Fruit fly (Drosophila melanogaster) whole organism, pupa: Measurements from ENCODE around the gene Srlp.

Experiments
- CG10348 ChIP-seq: fragments of 200-800 bp; sonication (Bioruptor generic); IDR thresholded peaks from 2 replicates; pipeline ENCODE4 v1.3.6; 2022; ENCODE audit warnings: missing biosample characterization, missing genetic modification characterization
- CG12605 ChIP-seq: fragments of 200-800 bp; sonication (Bioruptor generic); IDR thresholded peaks from 2 replicates; pipeline ENCODE4 v1.3.6; 2022; ENCODE audit warnings: missing biosample characterization, missing genetic modification characterization
- CG13204 ChIP-seq: fragments of 200-800 bp; sonication (Bioruptor generic); optimal IDR thresholded peaks from 2 replicates; lab custom pipeline; 2018; ENCODE audit warnings: missing biosample characterization, mild to moderate bottlenecking, missing genetic modification characterization, moderate library complexity
- CG14655 ChIP-seq: fragments of 200-800 bp; sonication (Bioruptor generic); optimal IDR thresholded peaks from 3 replicates; lab custom pipeline; 2017; ENCODE audit warnings: mild to moderate bottlenecking, missing biosample characterization, missing genetic modification reagents, missing genetic modification characterization
- CG15710 ChIP-seq: fragments of 200-800 bp; sonication (Bioruptor generic); optimal IDR thresholded peaks from 2 replicates; lab custom pipeline; 2018; ENCODE audit warnings: missing biosample characterization, mild to moderate bottlenecking, missing genetic modification characterization, moderate library complexity
- CG17806 ChIP-seq: fragments of 200-800 bp; sonication (Bioruptor generic); optimal IDR thresholded peaks from 2 replicates; lab custom pipeline; 2018; ENCODE audit warnings: missing biosample characterization, mild to moderate bottlenecking, missing genetic modification characterization, moderate library complexity
- CG32121 ChIP-seq: fragments of 200-800 bp; sonication (Bioruptor generic); IDR thresholded peaks from 2 replicates; pipeline ENCODE4 v1.3.6; 2022; ENCODE audit warnings: missing biosample characterization, missing genetic modification characterization
- CG34367 ChIP-seq: fragments of 200-800 bp; sonication (Bioruptor generic); optimal IDR thresholded peaks from 2 replicates; lab custom pipeline; 2018; ENCODE audit warnings: missing biosample characterization, mild to moderate bottlenecking, missing genetic modification characterization
- CG4496 ChIP-seq: fragments of 200-800 bp; sonication (Bioruptor generic); IDR thresholded peaks from 3 replicates; pipeline ENCODE4 v1.3.6; 2022; ENCODE audit warnings: missing biosample characterization, missing genetic modification characterization
- CG8159 ChIP-seq: fragments of 200-800 bp; sonication (Bioruptor generic); optimal IDR thresholded peaks from 3 replicates; lab custom pipeline; 2018; ENCODE audit warnings: missing biosample characterization, mild to moderate bottlenecking, missing genetic modification characterization, moderate library complexity
- CG8301 ChIP-seq: fragments of 200-800 bp; sonication (Bioruptor generic); optimal IDR thresholded peaks from 2 replicates; lab custom pipeline; 2018; ENCODE audit warnings: missing biosample characterization, mild to moderate bottlenecking, missing genetic modification characterization
- CG9948 ChIP-seq: fragments of 200-800 bp; sonication (Bioruptor generic); optimal IDR thresholded peaks from 2 replicates; lab custom pipeline; 2018; ENCODE audit warnings: missing biosample characterization, mild to moderate bottlenecking, missing genetic modification characterization, moderate library complexity
- D1 ChIP-seq: fragments of 200-800 bp; sonication (Bioruptor generic); optimal IDR thresholded peaks from 2 replicates; lab custom pipeline; 2018; ENCODE audit warnings: missing biosample characterization, mild to moderate bottlenecking, missing genetic modification characterization, moderate library complexity
- EcR ChIP-seq: fragments of 200-800 bp; sonication (Bioruptor generic); optimal IDR thresholded peaks from 3 replicates; lab custom pipeline; 2019; ENCODE audit warnings: missing biosample characterization, missing genetic modification characterization, mild to moderate bottlenecking, moderate library complexity, missing genetic modification reagents
- Ets98B ChIP-seq: fragments of 200-800 bp; sonication (Bioruptor generic); IDR thresholded peaks from 2 replicates; pipeline ENCODE4 v1.3.6; 2022; ENCODE audit warnings: missing biosample characterization, missing genetic modification characterization
- Pif1A ChIP-seq: fragments of 200-800 bp; sonication (Bioruptor generic); optimal IDR thresholded peaks from 3 replicates; lab custom pipeline; 2016; ENCODE audit warnings: missing biosample characterization, missing genetic modification characterization
- Pif1B ChIP-seq: fragments of 200-800 bp; sonication (Bioruptor generic); optimal IDR thresholded peaks from 3 replicates; lab custom pipeline; 2016; ENCODE audit warnings: missing biosample characterization, missing genetic modification characterization
- Snoo ChIP-seq: fragments of 200-800 bp; sonication (Bioruptor generic); optimal IDR thresholded peaks from 3 replicates; lab custom pipeline; 2017; ENCODE audit warnings: missing biosample characterization, mild to moderate bottlenecking, missing genetic modification characterization, inconsistent platforms
- fd96Ca ChIP-seq: fragments of 200-800 bp; sonication (Bioruptor generic); IDR thresholded peaks from 3 replicates; pipeline ENCODE4 v1.3.6; 2022; ENCODE audit warnings: missing biosample characterization, missing genetic modification characterization
- gl ChIP-seq: fragments of 200-800 bp; sonication (Bioruptor generic); optimal IDR thresholded peaks from 2 replicates; lab custom pipeline; 2018; ENCODE audit warnings: missing biosample characterization, mild to moderate bottlenecking, missing genetic modification characterization
- rn ChIP-seq: fragments of 200-800 bp; sonication (Bioruptor generic); IDR thresholded peaks from 2 replicates; pipeline ENCODE4 v1.3.6; 2022; ENCODE audit warnings: missing biosample characterization, missing genetic modification characterization

Gene Srlp

DNA sequence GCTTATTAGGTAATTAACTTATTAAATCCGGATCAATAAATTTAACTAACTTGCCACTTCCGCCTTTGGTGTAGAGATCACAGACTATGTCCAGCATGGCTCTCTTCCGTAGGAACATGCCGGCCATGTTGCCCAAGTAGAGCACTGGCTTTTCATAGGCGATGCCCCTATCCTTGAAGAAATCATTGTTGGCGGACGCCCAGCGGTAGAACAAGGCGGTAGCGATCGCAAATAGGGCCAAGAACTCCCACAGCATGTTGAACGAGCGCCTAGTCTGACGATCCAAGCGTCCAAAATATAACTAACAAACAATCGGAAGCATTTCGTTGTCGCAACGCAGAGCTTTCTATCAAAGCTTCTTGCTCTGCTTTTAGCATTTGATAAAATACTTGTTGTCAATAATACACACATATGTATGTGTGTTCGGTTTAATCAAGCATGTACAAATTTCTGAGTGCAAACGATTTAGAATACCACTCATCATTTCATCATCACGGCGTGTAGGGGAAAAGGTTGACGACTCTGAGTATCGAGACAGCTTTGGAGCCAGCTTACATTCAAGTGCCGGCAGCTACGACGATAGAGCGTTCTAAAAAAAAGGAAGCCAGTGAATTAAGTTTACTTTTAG is 35.2 kb upstream of the Srlp start, which contains the start of gene Cyp9f3:
Gene Cyp9f3 (minus strand): TSS at position 310 of the 628 bp plus-strand sequence.
- no peak for TF ChIP-seq CG15710 (tag; lab: Kevin White, UChicago)
- TF ChIP-seq gl, result no peak
- no peak for TF ChIP-seq rn (GFP tag; lab: Robert Waterston, UW)
- no peak for TF ChIP-seq CG4496 (GFP tag; lab: Robert Waterston, UW)
- TF ChIP-seq Snoo (tag; lab: Kevin White, UChicago), result no peak
- TF ChIP-seq Pif1B, result no peak
- no peak for TF ChIP-seq CG13204 (GFP tag; lab: Kevin White, UChicago)
- no peak for TF ChIP-seq Pif1A (GFP tag; lab: Kevin White, UChicago)
- no peak for TF ChIP-seq CG17806 (tag; lab: Kevin White, UChicago)
- no peak for TF ChIP-seq D1
- TF ChIP-seq CG32121 (GFP tag; lab: Robert Waterston, UW), result no peak
- TF ChIP-seq Ets98B (GFP tag; lab: Robert Waterston, UW), result no peak
- TF ChIP-seq CG10348 (GFP tag; lab: Robert Waterston, UW), result no peak
- TF ChIP-seq CG14655 (GFP tag; lab: Kevin White, UChicago), result no peak
- no peak for TF ChIP-seq CG9948 (tag; lab: Kevin White, UChicago)
- TF ChIP-seq, all 21 proteins: peak for 0

DNA sequence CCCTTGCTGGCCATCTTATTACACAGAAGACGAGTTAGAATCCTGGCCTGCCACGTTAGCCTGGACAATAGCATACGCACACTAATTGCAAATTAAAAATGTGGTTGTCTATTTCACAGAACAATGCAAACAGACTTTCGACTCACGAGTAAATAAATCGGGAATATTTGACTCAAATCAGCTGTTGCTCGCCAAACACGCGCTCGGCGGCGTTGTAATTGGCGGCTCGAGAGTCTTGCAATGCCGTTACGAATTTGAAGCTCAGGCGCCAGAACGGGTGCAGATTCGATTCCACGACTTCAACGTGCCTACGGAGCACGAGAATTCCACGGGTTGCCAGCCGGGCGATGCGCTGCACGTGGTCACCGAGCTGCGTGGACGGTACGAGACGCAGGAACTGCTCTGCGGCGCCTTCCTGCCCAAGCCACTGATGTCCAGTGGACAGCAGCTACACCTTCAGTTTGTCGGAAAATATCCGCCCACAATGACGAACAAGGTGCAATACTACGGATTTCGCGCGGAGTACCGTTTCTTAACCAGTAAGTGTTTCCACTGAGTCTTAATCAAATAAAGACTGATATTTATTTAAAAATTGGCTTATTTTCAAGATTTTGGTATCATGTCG is 32.1 kb upstream of the Srlp start, which contains the start of gene DNAlig3:
Gene DNAlig3 (minus strand): TSS at position 168 of the 625 bp plus-strand sequence.
- TF ChIP-seq CG8159 (tag; lab: Kevin White, UChicago), result no peak
- TF ChIP-seq CG12605 (GFP tag; lab: Robert Waterston, UW), result peak; percentile 35; the same call in 1 of the 2 replicates

dm6 chr3R:12402935-12403334 is 31.0 kb upstream of the Srlp start:
- TF ChIP-seq fd96Ca (GFP tag; lab: Robert Waterston, UW), result peak; percentile 84
- TF ChIP-seq CG32121 (GFP tag; lab: Robert Waterston, UW), result peak; percentile 93
- TF ChIP-seq CG8159 (tag; lab: Kevin White, UChicago), result peak; percentile 100
- peak; percentile 96 for TF ChIP-seq CG12605 (GFP tag; lab: Robert Waterston, UW)
- peak; percentile 93 for TF ChIP-seq gl
- TF ChIP-seq CG8301 (tag; lab: Kevin White, UChicago), result peak; percentile 100
- TF ChIP-seq rn (GFP tag; lab: Robert Waterston, UW), result peak; percentile 84
- peak; percentile 97 for TF ChIP-seq Pif1B
- TF ChIP-seq Pif1A (GFP tag; lab: Kevin White, UChicago), result peak; percentile 95
- peak; percentile 99 for TF ChIP-seq D1
- no peak for TF ChIP-seq CG10348 (GFP tag; lab: Robert Waterston, UW)
- TF ChIP-seq CG13204 (GFP tag; lab: Kevin White, UChicago), result no peak
- TF ChIP-seq CG17806 (tag; lab: Kevin White, UChicago), result peak; percentile 97
- peak; percentile 98 for TF ChIP-seq CG9948 (tag; lab: Kevin White, UChicago)
- TF ChIP-seq CG14655 (GFP tag; lab: Kevin White, UChicago), result peak; percentile 95
- peak; percentile 22 for TF ChIP-seq EcR (GFP tag; lab: Kevin White, UChicago)
- TF ChIP-seq CG4496 (GFP tag; lab: Robert Waterston, UW), result no peak
- TF ChIP-seq Ets98B (GFP tag; lab: Robert Waterston, UW), result peak; percentile 96
- peak; percentile 98 for TF ChIP-seq CG34367 (tag; lab: Kevin White, UChicago)
- peak; percentile 97 for TF ChIP-seq CG15710 (tag; lab: Kevin White, UChicago)
- peak; percentile 98 for TF ChIP-seq Snoo (tag; lab: Kevin White, UChicago)

DNA sequence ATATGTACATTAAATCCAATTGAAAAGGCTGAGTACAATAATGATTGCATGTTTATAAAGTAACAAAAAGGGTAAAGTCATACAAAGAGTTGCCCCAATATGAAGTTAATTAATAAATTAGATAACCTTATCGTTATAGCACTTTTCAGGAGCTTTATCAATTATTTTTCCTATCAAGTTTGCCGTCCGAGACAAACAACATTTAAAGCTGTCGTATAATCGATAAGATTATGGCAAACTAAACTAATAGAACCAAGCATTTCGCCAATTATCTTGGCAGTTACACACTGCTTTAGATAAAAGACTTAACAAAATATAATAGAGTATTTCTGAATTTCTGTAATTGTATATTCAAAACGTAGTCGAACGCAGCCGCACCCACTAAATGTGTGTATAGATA is 28.8 kb upstream of the Srlp start:
- TF ChIP-seq CG13204 (GFP tag; lab: Kevin White, UChicago) (no peak), CG8159 (tag; lab: Kevin White, UChicago) (no peak)

DNA sequence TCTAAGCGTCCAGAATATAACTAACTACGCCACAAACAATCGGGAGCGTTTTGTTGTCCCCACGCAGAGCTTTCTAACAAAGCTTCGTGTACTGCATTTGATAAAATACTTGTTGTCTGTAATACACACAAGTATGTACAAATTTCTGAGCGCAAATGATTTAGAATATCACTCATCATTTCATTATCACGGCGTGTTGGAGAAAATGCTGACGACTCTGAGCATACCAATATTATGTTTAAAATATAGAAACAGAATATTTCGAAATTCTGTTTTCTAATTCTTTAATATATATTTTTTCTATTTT is 28.0 kb upstream of the Srlp start, which contains the start of gene Cyp9f2:
Gene Cyp9f2 (minus strand): TSS at position 101 of the 307 bp plus-strand sequence.
- TF ChIP-seq rn (GFP tag; lab: Robert Waterston, UW) (no peak), CG14655 (GFP tag; lab: Kevin White, UChicago) (no peak), Snoo (tag; lab: Kevin White, UChicago) (no peak), CG32121 (GFP tag; lab: Robert Waterston, UW) (no peak), CG34367 (tag; lab: Kevin White, UChicago) (no peak), fd96Ca (GFP tag; lab: Robert Waterston, UW) (no peak), CG9948 (tag; lab: Kevin White, UChicago) (no peak), Pif1A (GFP tag; lab: Kevin White, UChicago) (no peak), CG4496 (GFP tag; lab: Robert Waterston, UW) (no peak), D1 (no peak), CG17806 (tag; lab: Kevin White, UChicago) (no peak), CG8301 (tag; lab: Kevin White, UChicago) (no peak), EcR (GFP tag; lab: Kevin White, UChicago) (no peak), CG8159 (tag; lab: Kevin White, UChicago) (no peak), Ets98B (GFP tag; lab: Robert Waterston, UW) (no peak), CG10348 (GFP tag; lab: Robert Waterston, UW) (no peak), CG12605 (GFP tag; lab: Robert Waterston, UW) (no peak)
